Fruit fly (Drosophila melanogaster): ENCODE results near the gene NimC4.

DNA sequence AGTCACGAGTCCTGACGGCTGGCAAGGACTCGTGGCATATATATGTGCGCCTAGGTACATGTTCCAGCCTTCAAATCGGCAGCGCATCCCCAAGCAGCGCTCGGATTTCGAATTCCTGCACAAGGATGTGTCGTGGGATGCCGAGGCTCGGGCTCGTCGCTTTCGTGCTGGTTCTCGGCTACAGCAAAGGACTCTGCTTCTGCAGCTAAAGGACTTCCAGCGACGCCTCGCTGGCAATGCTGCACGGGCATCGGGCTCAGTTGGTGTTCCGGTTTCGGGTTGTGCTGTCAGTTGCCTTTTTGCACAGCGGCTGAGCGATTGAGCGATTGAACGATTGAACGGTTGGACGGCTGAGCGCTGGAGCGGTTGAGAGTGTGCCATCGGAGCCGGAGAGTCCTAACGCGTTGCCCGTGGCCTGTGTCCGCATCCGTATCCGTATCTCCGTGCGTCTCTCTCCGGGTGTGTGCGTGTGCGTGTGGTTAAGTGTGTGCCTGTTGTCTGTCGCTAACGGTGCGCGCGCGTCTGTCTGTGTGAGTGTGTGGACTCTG, 7.4 kb upstream of the NimC4 start, which contains the start of gene nAChRalpha5:
- no peak for TF ChIP-seq Myc (optimal IDR thresholded peaks at IDR 0.05)
- no peak for TF ChIP-seq psq (optimal IDR thresholded peaks at IDR 0.05)
- no peak for TF ChIP-seq ttk (optimal IDR thresholded peaks at IDR 0.05)
- no peak for TF ChIP-seq h (optimal IDR thresholded peaks at IDR 0.05)
- TF ChIP-seq insv (optimal IDR thresholded peaks at IDR 0.05), result no peak

Data from Kc167 (cell line).